Fruit fly (Drosophila melanogaster): ENCODE measurements around the gene CG3176.

Gene CG3176

DNA sequence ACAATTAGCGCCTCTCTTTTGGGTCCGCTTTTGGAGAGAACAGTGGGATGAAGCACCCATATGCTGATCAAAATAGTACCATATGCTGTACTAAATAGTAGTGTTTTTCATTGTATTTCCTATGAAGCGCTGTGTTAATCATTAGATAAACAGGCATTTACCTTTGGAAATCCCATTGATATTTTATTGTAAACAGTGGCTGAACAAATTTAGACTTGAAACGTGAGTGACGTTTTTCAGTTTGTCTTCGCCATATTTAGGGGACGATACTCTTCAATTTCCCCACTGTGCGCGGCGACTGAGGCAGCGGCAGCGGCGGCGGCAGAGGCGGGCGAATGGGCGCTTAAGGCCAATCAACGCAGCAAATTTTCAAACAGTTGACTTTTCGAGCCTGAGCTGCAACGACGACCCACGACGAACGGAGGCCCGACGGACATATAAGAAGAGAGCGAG lies 18.0 kb downstream of the CG3176 start (continued):
- peak; percentile 52 for TF ChIP-seq CG2202 (tag; optimal IDR thresholded peaks at IDR 0.05)
- TF ChIP-seq CG7786 (GFP tag; optimal IDR thresholded peaks at IDR 0.05): peak; percentile 85
- no peak for TF ChIP-seq CG2199 (GFP tag; IDR thresholded peaks at IDR 0.05)
- TF ChIP-seq croc (GFP tag; conservative IDR thresholded peaks at IDR 0.05): peak; percentile 49; the same call in 2 of the 3 replicates
- TF ChIP-seq Asciz (GFP tag; optimal IDR thresholded peaks at IDR 0.05): peak; percentile 73
- TF ChIP-seq onecut (GFP tag; IDR thresholded peaks at IDR 0.05): no peak; the same call in 1 of the 2 replicates
- TF ChIP-seq CG6254 (GFP tag; optimal IDR thresholded peaks at IDR 0.05): peak; percentile 9
- peak; percentile 48; the same call in 2 of the 3 replicates for TF ChIP-seq B-H1 (GFP tag; IDR thresholded peaks at IDR 0.05)
- peak; percentile 74 for TF ChIP-seq CG13775 (GFP tag; optimal IDR thresholded peaks at IDR 0.05)
- peak; percentile 47 for TF ChIP-seq dmrt11E (tag; optimal IDR thresholded peaks at IDR 0.05)
- peak; percentile 62 for TF ChIP-seq chn (GFP tag; optimal IDR thresholded peaks at IDR 0.05)
- TF ChIP-seq sob (GFP tag; IDR thresholded peaks at IDR 0.05): peak; percentile 84
- peak; percentile 38 for TF ChIP-seq CG2116 (GFP tag; optimal IDR thresholded peaks at IDR 0.05)
- TF ChIP-seq cato (GFP tag; optimal IDR thresholded peaks at IDR 0.05; ENCODE audit: borderline replicate concordance): peak; percentile 44
- no peak for TF ChIP-seq Hr39 (optimal IDR thresholded peaks at IDR 0.05)
- TF ChIP-seq CG12659 (GFP tag; optimal IDR thresholded peaks at IDR 0.05): peak; percentile 89
- TF ChIP-seq Spps (tag; optimal IDR thresholded peaks at IDR 0.05): peak; percentile 20
- TF ChIP-seq MTF-1 (GFP tag; optimal IDR thresholded peaks at IDR 0.05; ENCODE audit: borderline replicate concordance): peak; percentile 61
- TF ChIP-seq Bteb2 (GFP tag; optimal IDR thresholded peaks at IDR 0.05): peak; percentile 77
- peak; percentile 64 for TF ChIP-seq CG1529 (GFP tag; optimal IDR thresholded peaks at IDR 0.05)
- peak; percentile 62; the same call in 1 of the 3 replicates for TF ChIP-seq gce (GFP tag; IDR thresholded peaks at IDR 0.05)
- peak; percentile 82 for TF ChIP-seq CG14014 (GFP tag; IDR thresholded peaks at IDR 0.05)
- TF ChIP-seq toy (GFP tag; IDR thresholded peaks at IDR 0.05): no peak; the same call in 1 of the 2 replicates
- peak; percentile 65 for TF ChIP-seq dm (GFP tag; optimal IDR thresholded peaks at IDR 0.05)
- TF ChIP-seq CG17328 (GFP tag; IDR thresholded peaks at IDR 0.05): peak; percentile 54; the same call in 1 of the 2 replicates
- peak; percentile 64 for TF ChIP-seq tio (GFP tag; optimal IDR thresholded peaks at IDR 0.05)
- TF ChIP-seq yki (optimal IDR thresholded peaks at IDR 0.05): no peak
- 0 out of 3 replicates have a peak, but pooled peaks have one; percentile 30 for TF ChIP-seq vnd (GFP tag; IDR thresholded peaks at IDR 0.05; ENCODE audit: partially characterized antibody)
- peak; percentile 82 for TF ChIP-seq CG15011 (GFP tag; optimal IDR thresholded peaks at IDR 0.05)
- TF ChIP-seq luna (GFP tag; optimal IDR thresholded peaks at IDR 0.05): peak; percentile 76
- TF ChIP-seq pb (GFP tag; optimal IDR thresholded peaks at IDR 0.05): peak; percentile 78
- peak; percentile 64 for TF ChIP-seq az2 (GFP tag; optimal IDR thresholded peaks at IDR 0.05)
- TF ChIP-seq sima (GFP tag; optimal IDR thresholded peaks at IDR 0.05): peak; percentile 20
- TF ChIP-seq Lpt (GFP tag; optimal IDR thresholded peaks at IDR 0.05): no peak
- TF ChIP-seq CG5180 (GFP tag; optimal IDR thresholded peaks at IDR 0.05): peak; percentile 35
- TF ChIP-seq CG1024 (GFP tag; IDR thresholded peaks at IDR 0.05): no peak
- peak; percentile 63; the same call in 1 of the 2 replicates for TF ChIP-seq al (GFP tag; IDR thresholded peaks at IDR 0.05)
- 0 out of 2 replicates have a peak, but pooled peaks have one; percentile 25 for TF ChIP-seq peb (GFP tag; IDR thresholded peaks at IDR 0.05)
- TF ChIP-seq ftz-f1 (GFP tag; optimal IDR thresholded peaks at IDR 0.05): peak; percentile 29
- TF ChIP-seq ac (GFP tag; optimal IDR thresholded peaks at IDR 0.05): peak; percentile 9
- no peak for TF ChIP-seq Lim3 (GFP tag; IDR thresholded peaks at IDR 0.05)
- TF ChIP-seq CG10321 (GFP tag; IDR thresholded peaks at IDR 0.05): no peak
- TF ChIP-seq ttk (GFP tag; IDR thresholded peaks at IDR 0.05): peak; percentile 35; the same call in 1 of the 2 replicates
- peak; percentile 65 for TF ChIP-seq CG9437 (GFP tag; optimal IDR thresholded peaks at IDR 0.05)
- no peak for TF ChIP-seq CG6272 (GFP tag; IDR thresholded peaks at IDR 0.05)
- TF ChIP-seq CG13424 (tag; optimal IDR thresholded peaks at IDR 0.05): peak; percentile 84
- TF ChIP-seq bigmax (GFP tag; optimal IDR thresholded peaks at IDR 0.05): peak; percentile 25
- TF ChIP-seq CG9609 (GFP tag; optimal IDR thresholded peaks at IDR 0.05): peak; percentile 74
- peak; percentile 62 to 87 for TF ChIP-seq Hr51 (GFP tag; optimal IDR thresholded peaks at IDR 0.05)
- no peak for TF ChIP-seq CG4617 (GFP tag; optimal IDR thresholded peaks at IDR 0.05; ENCODE audit: borderline replicate concordance)
- peak; percentile 63 for TF ChIP-seq CG11247 (GFP tag; IDR thresholded peaks at IDR 0.05)

Data from whole organism, embryonic.